Fruit fly (Drosophila melanogaster) whole organism, embryonic: Measurements from ENCODE around the gene CAH9.

Experiments
- B-H2 ChIP-seq: fragments of 200-800 bp; sonication (Bioruptor generic); optimal IDR thresholded peaks from 2 replicates; lab custom pipeline; 2018; ENCODE audit warnings: missing biosample characterization, mild to moderate bottlenecking, missing genetic modification characterization
- CG10565 ChIP-seq: fragments of 200-800 bp; sonication (Bioruptor generic); optimal IDR thresholded peaks from 3 replicates; lab custom pipeline; 2016; ENCODE audit warnings: missing biosample characterization, mild to moderate bottlenecking, missing genetic modification characterization
- CG10959 ChIP-seq: fragments of 200-800 bp; sonication (Bioruptor generic); IDR thresholded peaks from 2 replicates; pipeline ENCODE4 v1.3.6; 2022; ENCODE audit warnings: missing biosample characterization, missing genetic modification characterization
- CG14710 ChIP-seq: fragments of 200-800 bp; sonication (Bioruptor generic); optimal IDR thresholded peaks from 3 replicates; lab custom pipeline; 2019; ENCODE audit warnings: missing biosample characterization, mild to moderate bottlenecking, missing genetic modification characterization, moderate library complexity
- CG16813 ChIP-seq: fragments of 200-800 bp; sonication (Bioruptor generic); IDR thresholded peaks from 3 replicates; pipeline ENCODE4 v1.3.6; 2022; ENCODE audit warnings: missing biosample characterization, missing genetic modification characterization; ENCODE audit not compliant: partially characterized antibody
- CG16815 ChIP-seq: fragments of 200-800 bp; sonication (Bioruptor generic); optimal IDR thresholded peaks from 3 replicates; lab custom pipeline; 2017; ENCODE audit warnings: missing biosample characterization, mild to moderate bottlenecking, missing genetic modification characterization
- CG17186 ChIP-seq: fragments of 200-800 bp; sonication (Bioruptor generic); optimal IDR thresholded peaks from 3 replicates; lab custom pipeline; 2017; ENCODE audit warnings: missing biosample characterization, missing genetic modification reagents, missing genetic modification characterization
- CG17359 ChIP-seq: fragments of 200-800 bp; sonication (Bioruptor generic); optimal IDR thresholded peaks from 3 replicates; lab custom pipeline; 2018; ENCODE audit warnings: missing biosample characterization, mild to moderate bottlenecking, missing genetic modification characterization, moderate library complexity
- CG18599 ChIP-seq: fragments of 200-800 bp; sonication (Bioruptor generic); optimal IDR thresholded peaks from 3 replicates; lab custom pipeline; 2017; ENCODE audit warnings: missing biosample characterization, missing genetic modification characterization, mild to moderate bottlenecking, moderate library complexity, missing genetic modification reagents
- CG2129 ChIP-seq: fragments of 200-800 bp; sonication (Bioruptor generic); IDR thresholded peaks from 2 replicates; pipeline ENCODE4 v1.3.6; 2022; ENCODE audit warnings: missing biosample characterization, missing genetic modification characterization; ENCODE audit not compliant: partially characterized antibody
- CG32767 ChIP-seq: fragments of 200-800 bp; sonication (Bioruptor generic); IDR thresholded peaks from 2 replicates; pipeline ENCODE4 v1.3.6; 2022; ENCODE audit warnings: missing biosample characterization, missing genetic modification characterization
- CG6791 ChIP-seq: fragments of 200-800 bp; sonication (Bioruptor generic); IDR thresholded peaks from 3 replicates; pipeline ENCODE4 v1.3.6; 2022; ENCODE audit warnings: missing biosample characterization, missing genetic modification characterization; ENCODE audit not compliant: partially characterized antibody
- CG6854 ChIP-seq: fragments of 200-800 bp; sonication (Bioruptor generic); optimal IDR thresholded peaks from 3 replicates; lab custom pipeline; 2017; ENCODE audit warnings: missing biosample characterization, mild to moderate bottlenecking, missing genetic modification characterization
- CG8359 ChIP-seq: fragments of 200-800 bp; sonication (Bioruptor generic); optimal IDR thresholded peaks from 2 replicates; lab custom pipeline; 2017; ENCODE audit warnings: missing biosample characterization, mild to moderate bottlenecking, missing genetic modification characterization, borderline replicate concordance
- CG8388 ChIP-seq: fragments of 200-800 bp; sonication (Bioruptor generic); optimal IDR thresholded peaks from 2 replicates; lab custom pipeline; 2019; ENCODE audit warnings: missing biosample characterization, mild to moderate bottlenecking, missing genetic modification characterization, moderate library complexity
- Dp ChIP-seq: fragments of 200-800 bp; sonication (Bioruptor generic); optimal IDR thresholded peaks from 2 replicates; lab custom pipeline; 2018; ENCODE audit warnings: missing biosample characterization, mild to moderate bottlenecking, missing genetic modification characterization, moderate library complexity
- Elba2 ChIP-seq: fragments of 200-800 bp; sonication (Bioruptor generic); optimal IDR thresholded peaks from 3 replicates; lab custom pipeline; 2016; ENCODE audit warnings: missing biosample characterization, missing genetic modification characterization
- Hand ChIP-seq: fragments of 200-800 bp; sonication (Bioruptor generic); optimal IDR thresholded peaks from 2 replicates; lab custom pipeline; 2017; ENCODE audit warnings: mild to moderate bottlenecking, missing biosample characterization, missing genetic modification reagents, missing genetic modification characterization
- HmgD ChIP-seq: fragments of 200-800 bp; sonication (Bioruptor generic); optimal IDR thresholded peaks from 3 replicates; lab custom pipeline; 2016; ENCODE audit warnings: missing biosample characterization, missing genetic modification characterization
- Hr3 ChIP-seq: fragments of 200-800 bp; sonication (Bioruptor generic); optimal IDR thresholded peaks from 3 replicates; lab custom pipeline; 2016; ENCODE audit warnings: missing biosample characterization, missing genetic modification characterization
- Hr51 ChIP-seq, 2 experiments: fragments of 200-800 bp; sonication (Bioruptor generic); optimal IDR thresholded peaks; 2 replicates in 1 of 2; 3 replicates in 1 of 2; lab custom pipeline; 2016 to 2018; ENCODE audit warnings: missing biosample characterization in 2 of 2, missing genetic modification characterization in 2 of 2, mild to moderate bottlenecking in 1 of 2, moderate library complexity in 1 of 2
- Meics ChIP-seq: fragments of 200-800 bp; sonication (Bioruptor generic); optimal IDR thresholded peaks from 2 replicates; lab custom pipeline; 2017; ENCODE audit warnings: missing biosample characterization, mild to moderate bottlenecking, missing genetic modification characterization
- PHDP ChIP-seq: fragments of 200-800 bp; sonication (Bioruptor generic); optimal IDR thresholded peaks from 3 replicates; lab custom pipeline; 2018; ENCODE audit warnings: missing biosample characterization, mild to moderate bottlenecking, missing genetic modification characterization, moderate library complexity
- Pdp1 ChIP-seq, 2 experiments: fragments of 200-800 bp; sonication (Bioruptor generic); optimal IDR thresholded peaks; 3 replicates each; lab custom pipeline; 2016; ENCODE audit warnings: missing biosample characterization in 2 of 2, missing genetic modification characterization in 2 of 2, mild to moderate bottlenecking in 1 of 2, moderate library complexity in 1 of 2
- Spps ChIP-seq: fragments of 200-800 bp; sonication (Bioruptor generic); optimal IDR thresholded peaks from 2 replicates; lab custom pipeline; 2018; ENCODE audit warnings: missing biosample characterization, mild to moderate bottlenecking, missing genetic modification characterization
- Tbp ChIP-seq: fragments of >200 bp; optimal IDR thresholded peaks from 2 replicates; lab custom pipeline; 2018; ENCODE audit warnings: missing biosample characterization, missing genetic modification characterization
- Trl ChIP-seq, 3 experiments: fragments of >200 bp in 2 of 3; fragments of 200-800 bp in 1 of 3; sonication (Bioruptor generic) in 1 of 3; optimal IDR thresholded peaks; 2 replicates in 1 of 3; 3 replicates in 2 of 3; lab custom pipeline; 2016 to 2017; ENCODE audit warnings: missing biosample characterization in 1 of 3, missing genetic modification characterization in 1 of 3
- Xbp1 ChIP-seq: fragments of 200-800 bp; sonication (Bioruptor generic); optimal IDR thresholded peaks from 3 replicates; lab custom pipeline; 2016; ENCODE audit warnings: missing biosample characterization, mild to moderate bottlenecking, missing genetic modification characterization
- ab ChIP-seq: fragments of 200-800 bp; sonication (Bioruptor generic); optimal IDR thresholded peaks from 2 replicates; lab custom pipeline; 2016; ENCODE audit warnings: missing biosample characterization, missing genetic modification characterization
- ato ChIP-seq: fragments of 200-800 bp; sonication (Bioruptor generic); IDR thresholded peaks from 2 replicates; pipeline ENCODE4 v1.3.6; 2022; ENCODE audit warnings: missing biosample characterization, missing genetic modification characterization; ENCODE audit not compliant: partially characterized antibody
- bcd ChIP-seq: fragments of 200-800 bp; sonication (Bioruptor generic); optimal IDR thresholded peaks from 2 replicates; lab custom pipeline; 2017; ENCODE audit warnings: missing biosample characterization, mild to moderate bottlenecking, missing genetic modification characterization
- cg ChIP-seq: fragments of 200-800 bp; sonication (Bioruptor generic); optimal IDR thresholded peaks from 3 replicates; lab custom pipeline; 2019; ENCODE audit warnings: missing biosample characterization, mild to moderate bottlenecking, missing genetic modification characterization, moderate library complexity
- fd3F ChIP-seq: fragments of 200-800 bp; sonication (Bioruptor generic); optimal IDR thresholded peaks from 2 replicates; lab custom pipeline; 2018; ENCODE audit warnings: missing biosample characterization, mild to moderate bottlenecking, missing genetic modification characterization, moderate library complexity
- fu2 ChIP-seq: fragments of 200-800 bp; sonication (Bioruptor generic); optimal IDR thresholded peaks from 2 replicates; lab custom pipeline; 2016; ENCODE audit warnings: missing biosample characterization, missing genetic modification characterization
- gsb-n ChIP-seq: fragments of 200-800 bp; sonication (Bioruptor generic); optimal IDR thresholded peaks from 3 replicates; lab custom pipeline; 2018; ENCODE audit warnings: missing biosample characterization, mild to moderate bottlenecking, missing genetic modification characterization
- lov ChIP-seq, 2 experiments: fragments of 200-800 bp in 1 of 2; fragments of >200 bp in 1 of 2; sonication (Bioruptor generic) in 1 of 2; IDR thresholded peaks in 1 of 2; optimal IDR thresholded peaks in 1 of 2; 2 replicates in 1 of 2; 3 replicates in 1 of 2; pipeline versions ENCODE4 v1.3.6 to Lab custom; 2017 to 2022; ENCODE audit warnings: missing biosample characterization in 1 of 2, missing genetic modification characterization in 1 of 2
- mirr ChIP-seq: fragments of 200-800 bp; sonication (Bioruptor generic); optimal IDR thresholded peaks from 3 replicates; lab custom pipeline; 2018; ENCODE audit warnings: missing biosample characterization, mild to moderate bottlenecking, missing genetic modification characterization
- org-1 ChIP-seq: fragments of 200-800 bp; sonication (Bioruptor generic); optimal IDR thresholded peaks from 2 replicates; lab custom pipeline; 2017; ENCODE audit warnings: missing biosample characterization, missing genetic modification characterization
- otp ChIP-seq: fragments of 200-800 bp; sonication (Bioruptor generic); IDR thresholded peaks from 3 replicates; pipeline ENCODE4, ENCODE4 v1.3.6; 2022; ENCODE audit warnings: missing biosample characterization, missing genetic modification characterization
- pros ChIP-seq: fragments of 200-800 bp; sonication (Bioruptor generic); optimal IDR thresholded peaks from 3 replicates; lab custom pipeline; 2019; ENCODE audit warnings: missing biosample characterization, mild to moderate bottlenecking, missing genetic modification characterization, moderate library complexity
- sim ChIP-seq: fragments of 200-800 bp; sonication (Bioruptor generic); IDR thresholded peaks from 2 replicates; pipeline ENCODE4 v1.3.6; 2022; ENCODE audit warnings: missing biosample characterization, missing genetic modification characterization
- slp2 ChIP-seq: fragments of 200-800 bp; sonication (Bioruptor generic); optimal IDR thresholded peaks from 2 replicates; lab custom pipeline; 2016; ENCODE audit warnings: missing biosample characterization, missing genetic modification characterization
- sr ChIP-seq: fragments of 200-800 bp; sonication (Bioruptor generic); IDR thresholded peaks from 3 replicates; pipeline ENCODE4 v1.3.6; 2022; ENCODE audit warnings: missing biosample characterization, missing genetic modification characterization
- unc-4 ChIP-seq: fragments of 200-800 bp; sonication (Bioruptor generic); IDR thresholded peaks from 2 replicates; pipeline ENCODE4 v1.3.6; 2022; ENCODE audit warnings: missing biosample characterization, missing genetic modification characterization; ENCODE audit not compliant: partially characterized antibody
- wek ChIP-seq: fragments of 200-800 bp; sonication (Bioruptor generic); optimal IDR thresholded peaks from 3 replicates; lab custom pipeline; 2018; ENCODE audit warnings: missing biosample characterization, mild to moderate bottlenecking, missing genetic modification characterization, moderate library complexity
- zen2 ChIP-seq: fragments of 200-800 bp; sonication (Bioruptor generic); IDR thresholded peaks from 3 replicates; pipeline ENCODE4 v1.3.6; 2022; ENCODE audit warnings: missing biosample characterization, missing genetic modification characterization; ENCODE audit not compliant: partially characterized antibody

Gene CAH9

dm6 chr3R:27069810-27070625 lies 36.0 kb downstream of the CAH9 start, which contains the start of gene spz (continued):
- TF ChIP-seq wek (no peak), fu2 (GFP tag; lab: Kevin White, UChicago) (no peak), CG6854 (GFP tag; lab: Kevin White, UChicago) (no peak), zen2 (GFP tag; lab: Robert Waterston, UW) (no peak), CG6791 (GFP tag; lab: Robert Waterston, UW) (0 out of 3 replicates have a peak, but pooled peaks have one; percentile 26), sim (GFP tag; lab: Robert Waterston, UW) (no peak), cg (GFP tag; lab: Kevin White, UChicago) (no peak), CG17359 (peak; percentile 50), CG8359 (GFP tag; lab: Kevin White, UChicago) (no peak), CG8388 (peak; percentile 18), pros (GFP tag; lab: Kevin White, UChicago) (no peak), Dp (GFP tag; lab: Kevin White, UChicago) (no peak), CG14710 (tag; lab: Kevin White, UChicago) (no peak), gsb-n (tag; lab: Kevin White, UChicago) (no peak), slp2 (GFP tag; lab: Kevin White, UChicago) (no peak), bcd (GFP tag; lab: Kevin White, UChicago) (peak; percentile 8), B-H2 (GFP tag; lab: Kevin White, UChicago) (no peak), ato (GFP tag; lab: Robert Waterston, UW) (no peak), CG16815 (no peak), CG10959 (no peak), Xbp1 (GFP tag; lab: Kevin White, UChicago) (peak; percentile 32), CG18599 (GFP tag; lab: Kevin White, UChicago) (peak; percentile 3), unc-4 (GFP tag; lab: Robert Waterston, UW) (0 out of 2 replicates have a peak, but pooled peaks have one; percentile 26), fd3F (GFP tag; lab: Kevin White, UChicago) (no peak), CG2129 (GFP tag; lab: Robert Waterston, UW) (no peak), Meics (GFP tag; lab: Kevin White, UChicago) (peak; percentile 7), CG17186 (no peak), ab (no peak), Hr51 (GFP tag; optimal IDR thresholded peaks at IDR 0.05; lab: Kevin White, UChicago) (peak in 1 of 2 experiments; percentile 44), mirr (GFP tag; lab: Kevin White, UChicago) (no peak), Spps (no peak), Hand (GFP tag; lab: Kevin White, UChicago) (no peak), CG10565 (no peak), CG16813 (GFP tag; lab: Robert Waterston, UW) (no peak), sr (no peak), Trl (optimal IDR thresholded peaks at IDR 0.05; lab: Kevin White, UChicago) (peak; percentile 45 to 69), Trl (GFP tag; optimal IDR thresholded peaks at IDR 0.05; lab: Kevin White, UChicago) (no peak), CG32767 (no peak), Pdp1 (GFP tag; optimal IDR thresholded peaks at IDR 0.05; lab: Kevin White, UChicago) (no peak), org-1 (GFP tag; lab: Kevin White, UChicago) (no peak), Elba2 (GFP tag; lab: Kevin White, UChicago) (no peak), HmgD (no peak), lov (optimal IDR thresholded peaks at IDR 0.05; lab: Kevin White, UChicago) (no peak), lov (GFP tag; IDR thresholded peaks at IDR 0.05; lab: Robert Waterston, UW) (no peak), Tbp (GFP tag; lab: Kevin White, UChicago) (no peak), PHDP (tag; lab: Kevin White, UChicago) (no peak), Hr3 (GFP tag; lab: Kevin White, UChicago) (no peak), otp (GFP tag; lab: Robert Waterston, UW) (no peak)
